Worm (Caenorhabditis elegans) whole organism, L4 larva: ENCODE measurements around the gene secs-1.

Experiments used
- F37D6.2 ChIP-seq: sonication (generic microtip); optimal IDR thresholded peaks from 2 replicates; lab custom pipeline; 2016; ENCODE audit warnings: mild to moderate bottlenecking, missing genetic modification characterization, missing compliant biosample characterization
- F44E2.7 ChIP-seq: fragments of 200-800 bp; sonication (Bioruptor generic); IDR thresholded peaks from 2 replicates; pipeline ENCODE4 v2.1.2; 2022; ENCODE audit warnings: missing genetic modification characterization, missing compliant biosample characterization
- F49E8.2 ChIP-seq: sonication (generic microtip); optimal IDR thresholded peaks from 2 replicates; lab custom pipeline; 2016; ENCODE audit warnings: missing compliant biosample characterization, mild to moderate bottlenecking, missing genetic modification characterization, borderline replicate concordance
- T26A8.4 ChIP-seq: fragments of 200-800 bp; sonication (Bioruptor generic); IDR thresholded peaks from 2 replicates; pipeline ENCODE4 v1.3.6; 2022; ENCODE audit warnings: missing genetic modification characterization, missing compliant biosample characterization
- Y48G9A.11 ChIP-seq: fragments of 200-800 bp; sonication (Bioruptor generic); IDR thresholded peaks from 2 replicates; pipeline ENCODE4 v1.3.6; 2022; ENCODE audit warnings: missing genetic modification reagents, missing genetic modification characterization, missing compliant biosample characterization
- aha-1 ChIP-seq: fragments of 150-350 bp; peaks from one replicate; lab custom pipeline; 2014; ENCODE audit warnings: missing biosample characterization, missing genetic modification characterization
- attf-4 ChIP-seq: sonication (generic microtip); optimal IDR thresholded peaks from 3 replicates; lab custom pipeline; 2017; ENCODE audit warnings: missing biosample characterization, missing genetic modification characterization
- ceh-32 ChIP-seq: sonication (generic microtip); optimal IDR thresholded peaks from 2 replicates; lab custom pipeline; 2016; ENCODE audit warnings: mild to moderate bottlenecking, missing genetic modification characterization, missing compliant biosample characterization; ENCODE audit not compliant: poor library complexity
- ceh-44 ChIP-seq: fragments of 200-800 bp; sonication (Bioruptor generic); IDR thresholded peaks from 2 replicates; pipeline ENCODE4 v1.3.6; 2022; ENCODE audit warnings: missing genetic modification reagents, missing genetic modification characterization, missing compliant biosample characterization
- ceh-62 ChIP-seq: sonication (generic microtip); optimal IDR thresholded peaks from 2 replicates; lab custom pipeline; 2017; ENCODE audit warnings: missing biosample characterization, missing genetic modification characterization
- ces-1 ChIP-seq: fragments of 150-350 bp; sonication (generic microtip); optimal IDR thresholded peaks from 4 replicates; lab custom pipeline; 2014; ENCODE audit warnings: missing biosample characterization, missing genetic modification reagents, missing genetic modification characterization
- dmd-9 ChIP-seq: fragments of 200-800 bp; sonication (Bioruptor generic); IDR thresholded peaks from 2 replicates; pipeline ENCODE4 v1.3.6; 2022; ENCODE audit warnings: missing genetic modification reagents, missing genetic modification characterization, missing compliant biosample characterization
- duxl-1 ChIP-seq: sonication (generic microtip); optimal IDR thresholded peaks from 2 replicates; lab custom pipeline; 2016; ENCODE audit warnings: mild to moderate bottlenecking, missing genetic modification characterization, moderate library complexity, missing compliant biosample characterization; ENCODE audit not compliant: poor library complexity
- dve-1 ChIP-seq: sonication (generic microtip); optimal IDR thresholded peaks from 2 replicates; lab custom pipeline; 2017; ENCODE audit warnings: antibody characterized with exemption, mild to moderate bottlenecking, missing genetic modification characterization, missing compliant biosample characterization; ENCODE audit not compliant: insufficient read depth
- hif-1 ChIP-seq, 2 experiments: sonication (generic microtip); optimal IDR thresholded peaks; 2 replicates each; lab custom pipeline; 2016 to 2017; ENCODE audit warnings: missing compliant biosample characterization in 2 of 2, missing genetic modification characterization in 2 of 2, missing genetic modification reagents in 2 of 2, missing genotype in 2 of 2, mild to moderate bottlenecking in 1 of 2
- hlh-11 ChIP-seq: fragments of 200-800 bp; sonication (Bioruptor generic); optimal IDR thresholded peaks from 2 replicates; lab custom pipeline; 2018; ENCODE audit warnings: mild to moderate bottlenecking, missing genetic modification characterization, missing compliant biosample characterization
- hlh-30 ChIP-seq: sonication (generic microtip); optimal IDR thresholded peaks from 2 replicates; lab custom pipeline; 2017; ENCODE audit warnings: antibody characterized with exemption, mild to moderate bottlenecking, missing genetic modification characterization, missing compliant biosample characterization; ENCODE audit not compliant: insufficient read depth
- hmg-1.1 ChIP-seq: fragments of 200-800 bp; sonication (Bioruptor generic); IDR thresholded peaks from 2 replicates; pipeline ENCODE4 v1.3.6; 2022; ENCODE audit warnings: missing genetic modification reagents, missing genetic modification characterization, missing compliant biosample characterization
- jun-1 ChIP-seq: fragments of 150-350 bp; optimal IDR thresholded peaks from 2 replicates; lab custom pipeline; 2014; ENCODE audit warnings: missing biosample characterization, missing genetic modification reagents, missing genetic modification characterization
- lin-1 ChIP-seq: fragments of 200-800 bp; sonication (Bioruptor generic); IDR thresholded peaks from 2 replicates; pipeline ENCODE4 v1.3.6; 2022; ENCODE audit warnings: missing genetic modification reagents, missing genetic modification characterization, missing compliant biosample characterization
- lin-13 ChIP-seq: fragments of 150-350 bp; optimal IDR thresholded peaks from 2 replicates; lab custom pipeline; 2014; ENCODE audit warnings: missing biosample characterization, missing genetic modification reagents, missing genetic modification characterization
- lin-29 ChIP-seq: fragments of 200-800 bp; sonication (Bioruptor generic); IDR thresholded peaks from 2 replicates; pipeline ENCODE4 v1.3.6; 2022; ENCODE audit warnings: missing genetic modification reagents, missing genetic modification characterization, missing compliant biosample characterization
- lin-39 ChIP-seq: fragments of 150-350 bp; optimal IDR thresholded peaks from 2 replicates; lab custom pipeline; 2014; ENCODE audit warnings: missing biosample characterization, missing genetic modification reagents, missing genetic modification characterization
- madf-5 ChIP-seq, 2 experiments: fragments of 200-800 bp; sonication (Bioruptor generic); IDR thresholded peaks; 2 replicates each; pipeline ENCODE4 v1.3.6; 2022; ENCODE audit warnings: missing compliant biosample characterization in 2 of 2, missing genetic modification characterization in 2 of 2
- mdl-1 ChIP-seq, 2 experiments: fragments of 150-350 bp in 1 of 2; sonication (generic microtip) in 1 of 2; optimal IDR thresholded peaks; 2 replicates each; lab custom pipeline; 2014 to 2017; ENCODE audit warnings: missing biosample characterization in 2 of 2, missing genetic modification characterization in 2 of 2
- mep-1 ChIP-seq: fragments of 150-350 bp; sonication (generic microtip); optimal IDR thresholded peaks from 3 replicates; lab custom pipeline; 2014; ENCODE audit warnings: missing biosample characterization, missing genetic modification characterization
- mxl-3 ChIP-seq: fragments of 200-800 bp; sonication (Bioruptor generic); optimal IDR thresholded peaks from 2 replicates; lab custom pipeline; 2018; ENCODE audit warnings: mild to moderate bottlenecking, missing genetic modification characterization, missing compliant biosample characterization
- nhr-111 ChIP-seq: fragments of 200-800 bp; sonication (Bioruptor generic); optimal IDR thresholded peaks from 2 replicates; lab custom pipeline; 2018; ENCODE audit warnings: mild to moderate bottlenecking, missing genetic modification characterization, missing compliant biosample characterization
- nhr-25 ChIP-seq: sonication (generic microtip); optimal IDR thresholded peaks from 2 replicates; lab custom pipeline; 2017; ENCODE audit warnings: missing genetic modification characterization, mild to moderate bottlenecking, missing compliant biosample characterization, antibody characterized with exemption, moderate library complexity, borderline replicate concordance; ENCODE audit not compliant: insufficient read depth
- nhr-28 ChIP-seq: fragments of 150-350 bp; optimal IDR thresholded peaks from 2 replicates; lab custom pipeline; 2014; ENCODE audit warnings: missing biosample characterization, missing genetic modification characterization
- nhr-41 ChIP-seq: fragments of 200-800 bp; sonication (Bioruptor generic); IDR thresholded peaks from 2 replicates; pipeline ENCODE4 v1.3.6; 2022; ENCODE audit warnings: missing genetic modification reagents, missing genetic modification characterization, missing compliant biosample characterization
- php-3 ChIP-seq: fragments of 200-800 bp; sonication (Bioruptor generic); IDR thresholded peaks from 2 replicates; pipeline ENCODE4 v1.3.6; 2022; ENCODE audit warnings: missing genetic modification reagents, missing genetic modification characterization, missing compliant biosample characterization
- pqm-1 ChIP-seq: sonication (generic microtip); optimal IDR thresholded peaks from 2 replicates; lab custom pipeline; 2017; ENCODE audit warnings: missing biosample characterization, missing genetic modification characterization
- saeg-2 ChIP-seq: fragments of 200-800 bp; sonication (Bioruptor generic); IDR thresholded peaks from 2 replicates; pipeline ENCODE4 v1.3.6; 2022; ENCODE audit warnings: missing genetic modification reagents, missing genetic modification characterization, missing compliant biosample characterization
- spr-1 ChIP-seq: sonication (generic microtip); optimal IDR thresholded peaks from 2 replicates; lab custom pipeline; 2016; ENCODE audit warnings: mild to moderate bottlenecking, missing genetic modification characterization, missing compliant biosample characterization
- tag-97 ChIP-seq: fragments of 200-800 bp; sonication (Bioruptor generic); IDR thresholded peaks from 2 replicates; pipeline ENCODE4 v1.3.6; 2022; ENCODE audit warnings: missing genetic modification characterization, missing compliant biosample characterization
- unc-62 ChIP-seq, 3 experiments: fragments of 150-350 bp in 1 of 3; sonication (generic microtip); optimal IDR thresholded peaks in 2 of 3; peaks in 1 of 3; 1 replicate in 1 of 3; 2 replicates in 2 of 3; lab custom pipeline; 2014 to 2017; ENCODE audit warnings: missing biosample characterization in 3 of 3, missing genetic modification characterization in 3 of 3, missing genetic modification reagents in 3 of 3, missing genotype in 1 of 3
- zag-1 ChIP-seq: fragments of 150-350 bp; optimal IDR thresholded peaks from 2 replicates; lab custom pipeline; 2014; ENCODE audit warnings: missing biosample characterization, missing genetic modification characterization
- ztf-11 ChIP-seq: fragments of 150-350 bp; optimal IDR thresholded peaks from 2 replicates; lab custom pipeline; 2014; ENCODE audit warnings: missing biosample characterization, missing genetic modification characterization
- ztf-7 ChIP-seq: fragments of 150-350 bp; optimal IDR thresholded peaks from 2 replicates; lab custom pipeline; 2014; ENCODE audit warnings: missing biosample characterization, missing genetic modification characterization

secs-1 gene

DNA sequence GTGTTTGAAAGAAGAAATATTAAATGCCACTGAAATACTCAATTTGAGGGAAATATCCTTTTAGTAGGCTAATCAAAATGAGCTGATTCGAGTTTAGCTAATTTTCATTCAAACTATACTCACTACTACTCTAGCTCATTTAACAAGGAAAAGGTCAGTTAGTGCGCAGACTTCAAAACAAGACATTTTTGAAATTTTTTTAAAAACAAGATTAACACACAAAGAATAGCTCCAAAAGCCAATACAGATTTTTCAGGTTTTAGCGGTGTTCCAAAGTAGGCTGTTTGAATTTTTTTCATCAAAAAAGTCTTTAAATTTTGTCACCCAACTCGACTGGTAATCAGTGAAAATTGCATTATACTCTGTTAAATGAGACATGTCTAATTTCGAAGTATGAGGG lies 43.4 kb downstream of the secs-1 start:
- TF ChIP-seq nhr-111 (GFP tag; lab: Kevin White, UChicago) = no peak
- no peak for TF ChIP-seq F44E2.7 (GFP tag; lab: Robert Waterston, UW)
- TF ChIP-seq ces-1 (GFP tag; lab: Kevin White, UChicago) = no peak
- TF ChIP-seq dmd-9 = no peak
- peak in 1 of 2 experiments; percentile 94 for TF ChIP-seq unc-62 (GFP tag; optimal IDR thresholded peaks at IDR 0.05 in 1 of 2; lab: Kevin White, UChicago)
- no peak for TF ChIP-seq unc-62 (tag; optimal IDR thresholded peaks at IDR 0.05; lab: Kevin White, UChicago)
- TF ChIP-seq nhr-25 (tag; lab: Kevin White, UChicago) = peak; percentile 31

DNA sequence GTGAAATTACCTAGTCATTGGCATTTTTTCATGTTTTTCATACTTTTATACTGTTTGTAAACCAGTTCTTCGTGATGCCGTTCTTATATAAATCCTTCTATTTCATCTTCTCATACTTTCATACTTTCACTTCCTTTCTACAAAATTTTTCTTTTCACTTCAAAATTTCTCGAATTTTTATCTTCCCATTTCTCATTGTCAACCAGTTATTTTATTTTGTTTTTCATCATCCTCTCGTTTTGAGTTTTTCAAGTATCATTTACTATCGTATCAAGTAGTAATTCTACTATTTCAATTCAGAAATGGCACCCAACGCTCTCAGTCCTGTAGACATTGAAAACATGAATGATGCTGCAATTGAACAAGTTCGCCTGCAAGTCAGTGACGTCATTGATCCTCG lies 45.6 kb downstream of the secs-1 start, which contains the start of gene F28H7.8:
F28H7.8 (plus strand) TSS at position 301 of the 400 bp plus-strand sequence.
- TF ChIP-seq dve-1 (tag; lab: Kevin White, UChicago) (no peak), unc-62 (GFP tag; optimal IDR thresholded peaks at IDR 0.05 in 1 of 2; lab: Kevin White, UChicago) (peak in 1 of 2 experiments; percentile 38), unc-62 (tag; optimal IDR thresholded peaks at IDR 0.05; lab: Kevin White, UChicago) (no peak)

DNA sequence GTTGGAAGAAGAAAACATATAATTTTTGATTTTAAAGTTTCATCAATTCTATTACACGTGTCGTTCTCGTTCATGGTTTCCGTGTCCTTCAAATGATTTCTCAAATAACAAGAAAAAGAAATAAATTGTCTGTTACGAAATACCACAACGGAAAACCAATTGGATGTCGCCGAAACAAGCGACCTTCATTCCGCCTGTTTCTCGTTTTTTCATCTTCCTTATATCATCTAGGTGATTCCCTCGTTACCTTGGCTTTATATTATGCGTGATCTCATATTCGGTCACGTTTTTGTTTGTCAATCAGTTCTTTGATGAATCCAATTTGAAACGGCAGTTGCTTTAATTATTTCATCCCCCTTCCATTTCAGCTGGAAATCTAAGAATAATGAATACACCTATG lies 47.1 kb downstream of the secs-1 start:
- peak; percentile 73 for TF ChIP-seq nhr-25 (tag; lab: Kevin White, UChicago)
- TF ChIP-seq tag-97 (GFP tag; lab: Robert Waterston, UW) = no peak
- TF ChIP-seq attf-4 (tag; lab: Kevin White, UChicago) = no peak
- no peak for TF ChIP-seq hif-1 (tag; optimal IDR thresholded peaks at IDR 0.05; lab: Kevin White, UChicago)
- no peak for TF ChIP-seq hlh-11 (tag; lab: Kevin White, UChicago)
- no peak for TF ChIP-seq duxl-1
- TF ChIP-seq php-3 = no peak
- no peak for TF ChIP-seq jun-1 (tag; lab: Kevin White, UChicago)
- TF ChIP-seq ztf-11 = no peak
- TF ChIP-seq mep-1 = peak; percentile 10
- TF ChIP-seq aha-1 (tag; lab: Kevin White, UChicago) = peak; percentile 22
- TF ChIP-seq ztf-7 (tag; lab: Kevin White, UChicago) = no peak
- TF ChIP-seq nhr-28 (tag; lab: Kevin White, UChicago) = peak; percentile 8
- peak in 1 of 2 experiments; percentile 48 for TF ChIP-seq mdl-1 (tag; optimal IDR thresholded peaks at IDR 0.05; lab: Kevin White, UChicago)
- TF ChIP-seq madf-5 (GFP tag; IDR thresholded peaks at IDR 0.05; lab: Robert Waterston, UW) = no peak
- peak; percentile 3 for TF ChIP-seq mxl-3 (GFP tag; lab: Kevin White, UChicago)
- no peak for TF ChIP-seq lin-1 (GFP tag; lab: Robert Waterston, UW)
- peak; percentile 24 for TF ChIP-seq hlh-30 (tag; lab: Kevin White, UChicago)
- TF ChIP-seq ceh-62 (tag; lab: Kevin White, UChicago) = no peak
- TF ChIP-seq unc-62 (GFP tag; optimal IDR thresholded peaks at IDR 0.05 in 1 of 2; lab: Kevin White, UChicago) = peak in 1 of 2 experiments; percentile 44
- TF ChIP-seq unc-62 (tag; optimal IDR thresholded peaks at IDR 0.05; lab: Kevin White, UChicago) = no peak
- TF ChIP-seq T26A8.4 = no peak
- TF ChIP-seq ceh-32 (tag; lab: Kevin White, UChicago) = no peak
- TF ChIP-seq nhr-111 (GFP tag; lab: Kevin White, UChicago) = no peak
- TF ChIP-seq Y48G9A.11 = no peak
- TF ChIP-seq zag-1 (tag; lab: Kevin White, UChicago) = no peak
- no peak for TF ChIP-seq hmg-1.1
- no peak for TF ChIP-seq dve-1 (tag; lab: Kevin White, UChicago)
- TF ChIP-seq F37D6.2 (tag; lab: Kevin White, UChicago) = no peak
- TF ChIP-seq pqm-1 = no peak
- TF ChIP-seq lin-39 = no peak
- TF ChIP-seq lin-29 (GFP tag; lab: Robert Waterston, UW) = no peak
- no peak for TF ChIP-seq lin-13 (GFP tag; lab: Kevin White, UChicago)
- no peak for TF ChIP-seq nhr-41 (GFP tag; lab: Robert Waterston, UW)
- no peak for TF ChIP-seq F49E8.2
- TF ChIP-seq ceh-44 (GFP tag; lab: Robert Waterston, UW) = no peak
- TF ChIP-seq spr-1 (tag; lab: Kevin White, UChicago) = no peak
- TF ChIP-seq saeg-2 = no peak
